Worm (Caenorhabditis elegans): ENCODE measurements around the gene C50D2.7.

Gene C50D2.7

DNA sequence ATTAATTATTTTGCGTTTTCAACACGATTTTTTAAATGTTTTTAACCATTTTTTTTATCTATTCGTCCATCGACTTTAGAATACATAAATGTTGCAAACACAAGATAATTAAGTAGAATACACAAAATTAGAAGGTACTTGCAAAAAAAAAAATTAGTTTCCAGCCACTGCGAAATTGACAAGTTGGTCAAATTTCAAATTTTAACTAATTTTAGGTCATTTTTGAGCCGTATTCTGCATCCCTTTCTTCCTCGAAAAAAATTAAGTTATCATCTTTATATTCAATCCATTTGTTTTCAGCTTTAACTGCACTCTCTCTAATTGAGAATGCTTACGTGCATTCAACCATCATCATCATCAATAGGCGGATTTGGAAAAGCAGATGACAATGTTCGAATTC, 25.7 kb downstream of the C50D2.7 start, which contains the start of gene egl-26:
egl-26 (plus strand) TSS at position 301 of the 400 bp plus-strand sequence.
- TF ChIP-seq dao-5 (tag; optimal IDR thresholded peaks at IDR 0.05): no peak
- TF ChIP-seq W03F9.2 (tag; optimal IDR thresholded peaks at IDR 0.05): no peak
- TF ChIP-seq him-1 (tag; optimal IDR thresholded peaks at IDR 0.05): no peak

DNA sequence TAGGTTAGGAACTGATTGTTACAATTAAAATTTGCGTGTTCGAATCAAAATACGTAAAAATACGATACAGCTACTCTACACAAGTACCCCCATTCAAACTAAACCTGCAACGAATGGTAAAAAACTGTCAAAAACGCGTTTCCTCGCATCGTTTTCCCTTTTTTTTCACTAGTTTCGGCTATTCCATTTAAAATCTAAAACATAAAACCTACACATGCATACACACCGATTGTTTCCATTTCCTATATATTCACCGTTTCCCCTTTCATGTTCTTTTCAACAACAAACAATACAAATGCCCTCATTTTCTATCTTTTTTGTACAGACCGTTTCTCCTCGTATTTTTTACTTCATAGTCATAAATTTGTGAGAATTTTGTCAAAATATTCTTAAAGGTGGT, 26.3 kb downstream of the C50D2.7 start:
- TF ChIP-seq W03F9.2 (tag; optimal IDR thresholded peaks at IDR 0.05) (no peak), dao-5 (tag; optimal IDR thresholded peaks at IDR 0.05) (no peak), him-1 (tag; optimal IDR thresholded peaks at IDR 0.05) (no peak)

DNA sequence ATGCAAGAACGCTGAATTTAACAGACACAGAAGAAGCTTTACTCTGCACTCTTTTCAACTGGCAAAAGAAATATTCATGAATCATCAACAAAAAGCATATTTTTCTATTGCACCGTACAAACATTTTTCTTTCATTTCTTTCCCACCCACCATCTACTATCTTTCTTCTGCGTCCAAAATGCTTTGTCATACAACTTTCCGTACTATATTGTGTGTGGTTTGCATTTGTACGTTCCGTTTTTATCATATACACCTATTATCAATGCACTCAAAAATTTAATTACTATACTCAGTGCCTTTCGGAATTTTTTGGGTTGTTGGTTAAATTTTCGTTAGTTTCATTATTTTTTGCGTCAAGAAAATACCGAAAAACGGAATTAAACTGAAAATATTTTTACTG, 27.4 kb downstream of the C50D2.7 start:
- TF ChIP-seq W03F9.2 (tag; optimal IDR thresholded peaks at IDR 0.05) (no peak), dao-5 (tag; optimal IDR thresholded peaks at IDR 0.05) (no peak), him-1 (tag; optimal IDR thresholded peaks at IDR 0.05) (no peak)

DNA sequence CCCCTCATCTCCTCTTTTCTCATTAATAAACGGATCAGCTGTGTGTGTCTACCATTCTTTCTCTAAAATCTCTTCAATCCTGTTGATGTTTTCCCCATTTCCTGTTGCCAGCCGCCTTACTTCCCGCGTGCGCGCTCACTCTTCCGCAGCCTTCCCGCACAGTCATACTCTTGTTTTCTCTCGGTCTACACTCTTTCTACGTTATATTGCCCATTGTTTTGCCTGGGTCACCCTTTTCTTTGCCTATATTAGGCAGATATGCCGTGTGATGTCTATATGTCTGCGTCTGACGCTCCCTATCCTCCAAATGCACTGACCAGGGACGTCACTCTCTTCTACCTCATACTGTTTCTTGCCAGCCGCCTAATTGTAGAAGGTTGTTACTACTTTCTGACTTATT, 28.8 kb downstream of the C50D2.7 start:
- TF ChIP-seq dao-5 (tag; optimal IDR thresholded peaks at IDR 0.05) (no peak), him-1 (tag; optimal IDR thresholded peaks at IDR 0.05) (no peak), W03F9.2 (tag; optimal IDR thresholded peaks at IDR 0.05) (no peak)

DNA sequence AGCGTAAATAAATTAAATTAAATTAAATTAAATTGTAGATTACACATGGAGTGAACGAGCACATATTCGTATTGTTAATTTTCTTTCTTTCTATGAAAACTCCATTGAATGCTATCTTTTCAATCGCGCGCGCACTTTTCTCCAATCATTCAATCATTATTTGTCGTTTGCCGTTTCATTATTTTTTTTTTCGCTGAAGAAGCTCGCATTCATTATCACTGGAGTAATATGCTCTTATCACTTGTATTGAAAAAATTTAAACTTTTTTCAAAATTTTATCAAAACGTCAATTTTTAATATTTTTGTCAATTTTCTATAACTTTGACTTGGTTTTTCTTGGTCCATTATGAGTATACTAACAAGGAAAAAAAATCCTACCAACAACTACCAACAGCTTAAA, 29.6 kb downstream of the C50D2.7 start:
- TF ChIP-seq dao-5 (tag; optimal IDR thresholded peaks at IDR 0.05): no peak
- no peak for TF ChIP-seq him-1 (tag; optimal IDR thresholded peaks at IDR 0.05)
- no peak for TF ChIP-seq W03F9.2 (tag; optimal IDR thresholded peaks at IDR 0.05)

DNA sequence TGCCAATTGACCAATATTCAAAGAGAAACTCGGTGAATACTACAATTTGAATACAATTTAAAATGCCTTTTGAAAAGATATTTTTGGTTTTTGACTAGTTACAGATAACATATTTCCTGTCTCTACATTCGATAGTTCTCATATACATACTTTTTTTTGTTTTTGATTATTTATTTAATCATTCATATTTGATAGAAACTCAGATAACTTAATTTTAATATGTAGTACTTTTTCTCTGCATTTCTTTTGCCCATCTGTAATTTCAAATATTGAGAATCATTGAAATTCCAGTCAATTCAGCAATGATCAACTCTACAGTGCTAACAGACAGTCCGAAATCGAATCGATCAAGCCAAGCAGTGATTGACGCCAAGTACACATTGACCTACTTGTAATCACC, 34.1 kb downstream of the C50D2.7 start, which contains the start of gene C23H3.2:
C23H3.2 (plus strand) TSS at position 301 of the 400 bp plus-strand sequence.
- TF ChIP-seq W03F9.2 (tag; optimal IDR thresholded peaks at IDR 0.05) (no peak), him-1 (tag; optimal IDR thresholded peaks at IDR 0.05) (no peak), dao-5 (tag; optimal IDR thresholded peaks at IDR 0.05) (no peak)

DNA sequence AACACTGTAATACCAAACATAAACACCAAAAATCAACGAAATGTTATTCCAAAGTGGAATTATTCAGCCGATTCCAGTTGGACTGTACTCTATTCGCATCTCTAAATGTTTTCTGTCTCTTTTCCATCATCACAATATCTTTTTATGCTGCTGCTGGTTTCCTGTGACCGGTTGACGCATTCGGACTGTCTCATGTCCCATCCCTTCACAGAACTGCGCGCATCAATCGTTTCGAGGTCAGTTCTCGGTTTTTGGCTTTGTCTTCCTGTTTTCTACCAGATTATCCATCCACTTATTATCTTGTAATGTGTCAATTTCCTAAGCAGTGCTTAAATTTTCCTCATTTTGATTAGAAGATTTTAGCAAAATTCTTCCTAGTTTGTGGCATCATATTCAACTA, 35.0 kb downstream of the C50D2.7 start:
- TF ChIP-seq dao-5 (tag; optimal IDR thresholded peaks at IDR 0.05) (no peak), him-1 (tag; optimal IDR thresholded peaks at IDR 0.05) (no peak), W03F9.2 (tag; optimal IDR thresholded peaks at IDR 0.05) (no peak)

DNA sequence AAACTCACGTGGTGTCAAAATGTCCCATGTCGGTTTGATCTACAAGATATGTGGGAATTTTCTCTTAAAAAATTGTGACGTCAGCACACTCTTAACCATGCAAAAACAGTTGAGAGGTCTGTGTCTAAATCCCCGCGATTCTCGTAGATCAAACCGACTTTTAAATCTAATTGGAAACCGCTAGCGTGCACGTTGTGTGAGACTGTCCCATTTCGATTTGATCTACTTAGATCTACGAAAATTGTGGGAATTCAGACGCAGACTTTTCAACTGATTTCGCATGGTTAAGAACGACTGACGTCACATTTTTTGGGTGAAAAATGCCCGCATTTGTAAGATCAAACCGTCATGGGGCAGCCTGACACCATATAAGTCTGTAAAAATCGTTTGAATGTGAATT, 37.2 kb downstream of the C50D2.7 start:
- TF ChIP-seq W03F9.2 (tag; optimal IDR thresholded peaks at IDR 0.05): no peak
- TF ChIP-seq him-1 (tag; optimal IDR thresholded peaks at IDR 0.05): no peak
- TF ChIP-seq dao-5 (tag; optimal IDR thresholded peaks at IDR 0.05): no peak

DNA sequence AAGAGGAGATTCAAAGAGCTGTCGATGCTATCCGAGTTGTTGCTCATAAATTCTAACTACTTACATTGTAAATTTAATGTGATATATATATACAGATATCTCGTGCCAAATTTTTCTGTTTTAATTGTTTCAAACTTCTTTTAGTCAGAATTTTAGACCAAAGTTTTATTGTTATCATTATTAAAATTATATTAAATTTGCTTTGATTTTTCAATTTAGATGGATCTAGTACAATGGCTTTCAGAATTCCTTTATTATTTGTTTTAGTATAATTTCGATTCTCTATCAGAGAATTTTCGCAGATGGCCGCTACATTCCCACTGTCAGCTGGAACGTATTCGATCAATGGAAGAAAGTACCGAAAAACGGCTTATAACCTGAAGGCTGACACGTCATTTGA, 37.7 kb downstream of the C50D2.7 start, which contains the start of gene ascc-1:
ascc-1 (plus strand) TSS at position 301 of the 400 bp plus-strand sequence.
- TF ChIP-seq dao-5 (tag; optimal IDR thresholded peaks at IDR 0.05) (no peak), W03F9.2 (tag; optimal IDR thresholded peaks at IDR 0.05) (no peak), him-1 (tag; optimal IDR thresholded peaks at IDR 0.05) (no peak)

DNA sequence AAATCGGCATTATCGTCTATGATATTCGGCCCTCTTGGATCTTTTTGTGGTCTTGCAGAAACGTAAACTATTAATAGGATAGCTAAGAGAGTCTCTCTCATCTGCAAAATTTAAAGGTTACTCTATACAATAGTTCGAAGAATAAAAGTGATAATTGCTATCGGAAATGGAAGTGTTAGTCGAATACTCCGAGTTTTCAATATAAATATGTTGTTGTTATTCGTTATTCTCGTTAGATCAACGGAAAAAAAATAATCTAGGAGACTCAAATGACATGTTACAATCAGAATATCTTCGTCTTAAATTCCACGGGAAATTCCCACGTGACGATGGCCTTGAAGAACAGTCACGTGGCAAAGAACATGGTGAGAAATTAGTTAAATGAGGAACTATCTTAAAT, 39.9 kb downstream of the C50D2.7 start, which contains the start of gene tre-5:
tre-5 (minus strand) TSS at position 101 of the 400 bp plus-strand sequence.
- TF ChIP-seq W03F9.2 (tag; optimal IDR thresholded peaks at IDR 0.05) (no peak), dao-5 (tag; optimal IDR thresholded peaks at IDR 0.05) (no peak), him-1 (tag; optimal IDR thresholded peaks at IDR 0.05) (no peak)

DNA sequence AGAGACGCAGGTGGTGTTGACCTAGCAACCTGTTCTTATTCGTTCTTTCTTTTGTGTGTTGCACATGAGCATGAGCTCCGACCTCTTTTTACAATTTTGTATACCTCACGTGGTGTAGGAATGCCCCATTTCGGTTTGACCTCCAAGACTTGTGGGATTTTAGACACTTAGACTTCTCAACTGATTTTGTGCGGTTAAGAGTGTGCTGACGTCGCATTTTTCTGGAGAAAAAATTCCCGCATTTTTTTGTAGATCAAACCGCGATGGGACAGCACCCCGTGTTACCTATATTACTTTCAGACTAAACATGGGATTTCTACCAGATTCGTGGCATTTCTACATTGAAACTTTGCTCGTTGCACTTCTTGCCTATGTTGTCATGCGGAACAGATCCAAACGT, 43.7 kb downstream of the C50D2.7 start, which contains the start of gene sptl-1:
sptl-1 (plus strand) TSS at position 301 of the 400 bp plus-strand sequence.
- TF ChIP-seq him-1 (tag; optimal IDR thresholded peaks at IDR 0.05) (no peak), dao-5 (tag; optimal IDR thresholded peaks at IDR 0.05) (no peak), W03F9.2 (tag; optimal IDR thresholded peaks at IDR 0.05) (no peak)

DNA sequence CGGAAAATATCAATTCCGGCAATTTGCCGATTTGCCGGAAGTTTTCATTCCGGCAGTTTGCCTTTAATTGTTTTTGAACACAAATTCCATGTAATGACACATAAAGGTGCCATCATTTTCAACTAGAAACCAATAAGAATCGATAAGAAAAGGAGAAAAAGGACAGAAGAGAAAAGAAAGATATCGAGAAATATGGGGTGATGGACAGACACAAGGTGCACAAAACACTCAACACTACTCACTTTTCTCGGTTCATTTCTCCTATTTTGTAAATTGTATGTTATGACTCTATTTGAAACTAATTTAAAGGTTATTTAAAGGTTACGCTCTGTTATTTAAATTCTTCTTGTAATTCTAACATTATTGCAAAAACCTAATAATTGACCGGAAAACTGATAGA, 44.2 kb downstream of the C50D2.7 start:
- no peak for TF ChIP-seq dao-5 (tag; optimal IDR thresholded peaks at IDR 0.05)
- no peak for TF ChIP-seq W03F9.2 (tag; optimal IDR thresholded peaks at IDR 0.05)
- no peak for TF ChIP-seq him-1 (tag; optimal IDR thresholded peaks at IDR 0.05)

DNA sequence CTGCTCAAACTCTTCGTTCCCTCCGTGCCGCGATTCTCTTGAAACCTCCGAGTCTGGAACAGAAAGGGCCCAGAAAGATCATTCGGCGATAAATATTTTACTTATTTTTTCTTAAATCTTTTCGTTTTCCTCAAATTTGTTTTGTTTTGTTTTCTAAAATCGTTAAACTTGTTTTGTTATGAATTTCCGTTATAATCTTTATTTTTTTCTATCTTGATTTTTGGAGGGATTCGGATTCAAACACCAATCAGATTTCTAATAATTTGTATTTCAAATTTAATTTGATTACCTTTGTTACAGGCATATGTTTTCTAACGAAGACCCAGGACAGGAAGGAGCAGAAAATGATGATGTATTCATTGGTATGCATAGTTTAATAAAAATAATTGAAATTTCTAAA, 47.8 kb downstream of the C50D2.7 start, which contains the start of gene C23H3.5:
C23H3.5 (plus strand) TSS at position 301 of the 400 bp plus-strand sequence.
- TF ChIP-seq W03F9.2 (tag; optimal IDR thresholded peaks at IDR 0.05): no peak
- TF ChIP-seq dao-5 (tag; optimal IDR thresholded peaks at IDR 0.05): no peak
- no peak for TF ChIP-seq him-1 (tag; optimal IDR thresholded peaks at IDR 0.05)

DNA sequence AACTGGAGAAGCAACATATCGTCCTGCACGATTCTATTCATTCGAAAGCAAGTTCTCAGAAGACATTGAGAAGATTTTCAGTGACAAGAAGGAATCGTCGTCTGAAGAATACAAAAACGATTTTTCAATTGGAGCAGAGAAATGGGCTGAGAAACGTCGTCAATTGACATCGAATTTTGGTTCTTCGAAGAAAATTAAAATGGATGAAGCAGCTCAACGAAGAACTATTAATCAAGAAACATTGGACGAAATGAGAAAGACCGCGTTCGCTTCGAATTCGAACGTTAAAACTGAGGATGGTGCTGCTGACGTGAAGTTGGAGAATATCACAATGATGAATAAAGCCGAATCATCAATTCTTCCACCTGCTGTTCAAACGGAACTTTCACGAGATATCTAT, 49.0 kb downstream of the C50D2.7 start, which contains the start of gene rpt-4:
rpt-4 (minus strand) TSS at position 101 of the 400 bp plus-strand sequence.
- TF ChIP-seq W03F9.2 (tag; optimal IDR thresholded peaks at IDR 0.05) (no peak), him-1 (tag; optimal IDR thresholded peaks at IDR 0.05) (no peak), dao-5 (tag; optimal IDR thresholded peaks at IDR 0.05) (no peak)

DNA sequence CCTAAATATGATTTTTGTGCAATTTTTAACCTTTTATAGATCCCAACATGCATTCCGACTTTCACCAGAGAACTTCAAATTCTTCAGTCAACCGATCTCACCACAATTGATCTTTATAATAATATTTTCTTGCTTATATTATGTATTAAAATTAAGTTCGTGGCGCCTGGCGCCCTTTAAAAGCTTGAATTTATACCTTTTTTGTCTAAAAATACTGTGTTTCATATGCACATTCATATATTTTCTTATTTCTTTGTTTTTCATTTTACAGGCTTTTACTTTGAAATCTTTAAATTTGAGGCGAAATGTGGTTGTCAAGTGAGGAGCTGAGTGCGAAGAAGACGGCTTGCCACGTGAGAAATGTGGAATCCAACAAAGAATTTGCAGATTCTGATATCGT, 50.3 kb downstream of the C50D2.7 start, which contains the start of gene rpoa-49:
rpoa-49 (plus strand) TSS at position 301 of the 400 bp plus-strand sequence.
- TF ChIP-seq dao-5 (tag; optimal IDR thresholded peaks at IDR 0.05) (no peak), W03F9.2 (tag; optimal IDR thresholded peaks at IDR 0.05) (no peak), him-1 (tag; optimal IDR thresholded peaks at IDR 0.05) (no peak)

Measured in whole organism, L4/young adult.